Worm (Caenorhabditis elegans) whole organism, mixed stage, embryonic: ENCODE measurements around the gene best-15.

Experiments
- M03D4.4 ChIP-seq: sonication (generic microtip); optimal IDR thresholded peaks from 2 replicates; lab custom pipeline; 2017; ENCODE audit warnings: mild to moderate bottlenecking, missing genetic modification characterization, missing compliant biosample characterization
- blmp-1 ChIP-seq: fragments of 150-350 bp; optimal IDR thresholded peaks from 2 replicates; lab custom pipeline; 2014; ENCODE audit warnings: missing biosample characterization, missing genetic modification characterization
- ceh-39 ChIP-seq: fragments of 150-350 bp; optimal IDR thresholded peaks from 2 replicates; lab custom pipeline; 2014; ENCODE audit warnings: missing biosample characterization, missing genetic modification characterization
- ceh-43 ChIP-seq: fragments of 200-800 bp; sonication (Bioruptor generic); optimal IDR thresholded peaks from 2 replicates; lab custom pipeline; 2018; ENCODE audit warnings: mild to moderate bottlenecking, missing genetic modification characterization, moderate library complexity, missing compliant biosample characterization
- ces-1 ChIP-seq: fragments of 150-350 bp; optimal IDR thresholded peaks from 2 replicates; lab custom pipeline; 2014; ENCODE audit warnings: missing biosample characterization, missing genetic modification reagents, missing genetic modification characterization
- cnd-1 ChIP-seq: fragments of 200-800 bp; sonication (Bioruptor generic); optimal IDR thresholded peaks from 2 replicates; lab custom pipeline; 2018; ENCODE audit warnings: mild to moderate bottlenecking, missing genetic modification characterization, missing compliant biosample characterization
- drap-1 ChIP-seq: fragments of 200-800 bp; sonication (Bioruptor generic); optimal IDR thresholded peaks from 3 replicates; lab custom pipeline; 2018; ENCODE audit warnings: mild to moderate bottlenecking, missing genetic modification characterization, missing compliant biosample characterization
- elt-3 ChIP-seq: fragments of 150-350 bp; optimal IDR thresholded peaks from 2 replicates; lab custom pipeline; 2014; ENCODE audit warnings: missing biosample characterization, missing genetic modification characterization
- ham-2 ChIP-seq: fragments of 200-800 bp; sonication (Bioruptor generic); optimal IDR thresholded peaks from 2 replicates; lab custom pipeline; 2018; ENCODE audit warnings: mild to moderate bottlenecking, missing genetic modification characterization, missing compliant biosample characterization
- hlh-1 ChIP-seq: fragments of 150-350 bp; optimal IDR thresholded peaks from 2 replicates; lab custom pipeline; 2014; ENCODE audit warnings: missing biosample characterization, missing genetic modification reagents, missing genetic modification characterization
- lin-13 ChIP-seq: fragments of 150-350 bp; optimal IDR thresholded peaks from 2 replicates; lab custom pipeline; 2014; ENCODE audit warnings: missing biosample characterization, missing genetic modification characterization
- lsy-2 ChIP-seq: fragments of 150-350 bp; optimal IDR thresholded peaks from 2 replicates; lab custom pipeline; 2014; ENCODE audit warnings: missing biosample characterization, missing genetic modification characterization
- mep-1 ChIP-seq: fragments of 150-350 bp; optimal IDR thresholded peaks from 2 replicates; lab custom pipeline; 2017; ENCODE audit warnings: missing biosample characterization, missing genetic modification reagents, missing genetic modification characterization, inconsistent platforms
- mls-2 ChIP-seq: sonication (generic microtip); optimal IDR thresholded peaks from 2 replicates; lab custom pipeline; 2016; ENCODE audit warnings: mild to moderate bottlenecking, missing genetic modification characterization, moderate library complexity, missing compliant biosample characterization
- nhr-12 ChIP-seq: fragments of 150-350 bp; optimal IDR thresholded peaks from 2 replicates; lab custom pipeline; 2014; ENCODE audit warnings: missing biosample characterization, missing genetic modification characterization
- nhr-2 ChIP-seq: fragments of 150-350 bp; optimal IDR thresholded peaks from 2 replicates; lab custom pipeline; 2014; ENCODE audit warnings: missing biosample characterization, missing genetic modification characterization
- nhr-237 ChIP-seq: fragments of 150-350 bp; optimal IDR thresholded peaks from 2 replicates; lab custom pipeline; 2014; ENCODE audit warnings: missing biosample characterization, missing genetic modification characterization
- nhr-28 ChIP-seq: fragments of 150-350 bp; optimal IDR thresholded peaks from 2 replicates; lab custom pipeline; 2014; ENCODE audit warnings: missing biosample characterization, missing genetic modification characterization
- nhr-76 ChIP-seq: sonication (generic microtip); optimal IDR thresholded peaks from 2 replicates; lab custom pipeline; 2017; ENCODE audit warnings: missing biosample characterization, missing genetic modification characterization
- pha-4 ChIP-seq: fragments of 150-350 bp; optimal IDR thresholded peaks from 2 replicates; lab custom pipeline; 2018; ENCODE audit warnings: missing biosample characterization, missing genetic modification reagents, missing genetic modification characterization
- snpc-4 ChIP-seq: fragments of 150-350 bp; optimal IDR thresholded peaks from 2 replicates; lab custom pipeline; 2014; ENCODE audit warnings: missing biosample characterization, missing genetic modification characterization
- tbx-8 ChIP-seq: fragments of 200-800 bp; sonication (Bioruptor generic); optimal IDR thresholded peaks from 2 replicates; lab custom pipeline; 2018; ENCODE audit warnings: mild to moderate bottlenecking, missing genetic modification characterization, moderate library complexity, missing compliant biosample characterization
- unc-120 ChIP-seq: sonication (generic microtip); optimal IDR thresholded peaks from 2 replicates; lab custom pipeline; 2017; ENCODE audit warnings: missing genetic modification characterization, missing compliant biosample characterization; ENCODE audit not compliant: poor library complexity, severe bottlenecking
- zip-8 ChIP-seq: fragments of 150-350 bp; optimal IDR thresholded peaks from 2 replicates; lab custom pipeline; 2014; ENCODE audit warnings: missing biosample characterization, missing genetic modification characterization
- ztf-11 ChIP-seq: fragments of 150-350 bp; optimal IDR thresholded peaks from 2 replicates; lab custom pipeline; 2014; ENCODE audit warnings: missing biosample characterization, missing genetic modification characterization

The best-15 gene

DNA sequence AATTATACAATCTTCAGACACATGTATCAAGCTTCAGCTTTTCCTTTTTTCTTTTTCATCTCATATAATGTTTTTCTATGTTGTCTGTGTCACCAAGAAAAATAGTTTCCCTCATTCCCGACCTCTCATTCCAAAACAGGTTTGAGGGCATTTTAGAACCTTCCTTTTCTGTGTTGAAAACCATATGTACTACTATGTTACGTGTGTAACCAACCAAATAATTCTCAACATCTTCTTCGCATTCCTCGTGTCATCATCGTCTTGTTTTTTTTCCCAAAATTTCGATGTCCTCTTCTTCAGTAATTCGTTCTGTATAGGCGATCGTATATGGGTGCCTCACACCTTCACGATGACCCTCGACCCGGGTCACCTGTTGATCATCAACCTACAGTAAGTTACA, 41.7 kb downstream of the best-15 start, which contains the start of gene pept-2:
pept-2 (plus strand) TSS at position 301 of the 400 bp plus-strand sequence.
- no peak for TF ChIP-seq snpc-4 (tag; lab: Kevin White, UChicago)
- TF ChIP-seq lin-13 (tag; lab: Kevin White, UChicago): no peak
- TF ChIP-seq nhr-12 (tag; lab: Kevin White, UChicago): no peak
- no peak for TF ChIP-seq lsy-2
- no peak for TF ChIP-seq ceh-43 (GFP tag; lab: Kevin White, UChicago)

DNA sequence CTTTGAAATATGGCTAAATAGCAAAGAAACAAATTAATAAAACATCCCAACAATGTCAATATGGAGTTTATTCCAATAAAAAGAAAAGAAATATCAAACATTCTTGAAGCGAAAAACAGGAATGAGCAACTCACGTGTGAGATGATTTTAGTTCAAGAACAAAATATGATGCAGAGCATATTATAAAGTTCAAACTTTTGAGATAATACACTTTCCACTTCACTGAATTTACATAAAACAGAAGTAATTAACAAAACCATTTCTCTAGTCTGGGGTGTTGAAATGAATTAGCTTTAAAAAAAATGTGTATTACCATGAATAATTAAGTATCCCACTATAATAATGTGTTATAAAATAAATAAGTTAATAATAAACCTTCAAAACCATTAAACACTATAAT, 45.3 kb downstream of the best-15 start, which contains the start of gene srd-7:
srd-7 (minus strand) TSS at position 101 of the 400 bp plus-strand sequence.
- TF ChIP-seq drap-1 (GFP tag; lab: Kevin White, UChicago) (no peak), nhr-76 (tag; lab: Kevin White, UChicago) (no peak), M03D4.4 (tag; lab: Kevin White, UChicago) (no peak), nhr-28 (no peak), unc-120 (tag; lab: Kevin White, UChicago) (no peak), nhr-237 (tag; lab: Kevin White, UChicago) (no peak)

DNA sequence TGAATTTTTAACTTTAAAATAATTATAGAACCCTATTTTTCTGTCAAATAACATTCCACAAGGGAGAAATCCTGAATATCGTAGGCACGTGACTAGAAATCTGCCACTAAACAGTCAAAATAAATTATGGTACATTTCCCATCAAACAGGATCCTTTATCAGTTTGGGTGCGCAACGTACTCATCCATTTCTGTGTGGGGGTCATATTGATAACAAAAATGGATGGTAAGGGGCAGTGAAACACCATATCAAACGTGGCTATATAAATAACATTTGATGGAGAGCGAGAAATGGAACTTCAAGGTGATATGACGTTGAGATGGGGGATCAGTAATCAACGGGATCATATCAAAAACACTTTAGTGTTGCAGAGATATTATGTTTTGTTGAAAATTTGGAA, 48.0 kb downstream of the best-15 start:
- no peak for TF ChIP-seq zip-8 (tag; lab: Kevin White, UChicago)
- TF ChIP-seq mep-1 (tag; lab: Kevin White, UChicago): no peak
- TF ChIP-seq cnd-1 (tag; lab: Kevin White, UChicago): no peak
- TF ChIP-seq hlh-1 (tag; lab: Kevin White, UChicago): no peak
- TF ChIP-seq M03D4.4 (tag; lab: Kevin White, UChicago): no peak
- no peak for TF ChIP-seq nhr-76 (tag; lab: Kevin White, UChicago)
- TF ChIP-seq ceh-39: no peak
- no peak for TF ChIP-seq mls-2

DNA sequence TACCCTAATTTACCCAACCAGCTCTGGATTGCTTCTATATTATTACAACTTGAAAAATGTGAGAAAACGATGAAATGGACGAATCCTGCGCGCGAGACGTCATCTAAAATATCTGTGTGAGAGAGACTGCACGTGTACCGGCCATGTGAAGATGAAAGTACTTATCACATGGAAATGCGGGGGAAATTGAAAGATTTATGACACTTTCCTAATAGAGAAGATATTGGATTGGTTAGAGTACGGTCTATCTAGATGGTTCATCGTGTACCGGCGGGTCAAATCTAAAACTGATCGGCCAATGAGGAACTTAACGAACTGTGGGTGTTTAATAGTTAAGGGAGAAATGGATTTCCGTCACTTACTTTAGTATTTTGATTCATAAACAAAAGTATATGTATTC, 50.0 kb downstream of the best-15 start:
- no peak for TF ChIP-seq ceh-43 (GFP tag; lab: Kevin White, UChicago)
- no peak for TF ChIP-seq ztf-11 (tag; lab: Kevin White, UChicago)
- TF ChIP-seq lin-13 (tag; lab: Kevin White, UChicago): no peak
- TF ChIP-seq ces-1 (GFP tag; lab: Kevin White, UChicago): no peak
- no peak for TF ChIP-seq blmp-1 (tag; lab: Kevin White, UChicago)
- no peak for TF ChIP-seq ceh-39
- TF ChIP-seq unc-120 (tag; lab: Kevin White, UChicago): no peak
- no peak for TF ChIP-seq elt-3 (tag; lab: Kevin White, UChicago)
- TF ChIP-seq nhr-237 (tag; lab: Kevin White, UChicago): no peak
- no peak for TF ChIP-seq lsy-2
- TF ChIP-seq zip-8 (tag; lab: Kevin White, UChicago): no peak
- TF ChIP-seq M03D4.4 (tag; lab: Kevin White, UChicago): no peak
- no peak for TF ChIP-seq pha-4 (tag; lab: Kevin White, UChicago)
- TF ChIP-seq ham-2 (GFP tag; lab: Kevin White, UChicago): no peak
- TF ChIP-seq nhr-76 (tag; lab: Kevin White, UChicago): no peak
- TF ChIP-seq, all 35 proteins: peak for 0

DNA sequence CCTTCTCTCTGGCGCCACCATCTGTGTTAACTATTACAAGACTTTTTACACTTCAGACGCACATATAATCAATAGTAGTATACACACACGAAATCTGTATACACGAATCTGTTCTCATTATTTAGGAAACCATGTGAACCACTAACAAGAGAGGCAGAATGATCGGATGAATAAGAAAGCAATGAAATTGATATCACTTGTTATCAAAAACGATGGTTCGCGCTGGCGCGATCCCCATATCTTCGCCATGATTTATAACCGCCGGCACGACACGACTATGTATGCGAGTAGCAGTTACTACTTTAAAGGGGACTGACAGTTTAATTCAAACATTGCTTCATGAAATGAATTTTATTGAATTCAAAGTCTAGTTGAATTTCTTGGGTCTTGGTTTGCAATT, 50.7 kb downstream of the best-15 start:
- no peak for TF ChIP-seq elt-3 (tag; lab: Kevin White, UChicago)

DNA sequence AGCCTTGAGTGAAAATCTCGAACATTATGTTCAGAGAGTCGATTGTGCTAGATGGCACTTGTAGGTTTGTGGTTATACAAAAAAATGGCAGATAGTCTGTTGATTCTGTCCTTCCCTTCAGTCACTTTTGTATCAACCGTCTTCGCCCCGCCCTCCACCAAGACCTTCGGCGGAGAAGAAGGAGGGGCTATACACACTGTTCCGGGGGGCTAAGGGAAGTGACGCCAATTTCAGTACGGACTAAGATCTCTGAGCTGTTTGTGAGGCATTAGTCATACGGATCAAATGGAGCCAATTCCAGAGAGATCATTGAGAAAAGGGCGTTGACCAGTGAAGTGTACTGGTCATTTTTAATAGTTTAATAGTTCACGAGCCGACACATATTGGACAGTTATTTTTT, 51.5 kb downstream of the best-15 start, which contains the start of gene swt-3:
swt-3 (minus strand) TSS at position 101 of the 400 bp plus-strand sequence.
- no peak for TF ChIP-seq ces-1 (GFP tag; lab: Kevin White, UChicago)
- no peak for TF ChIP-seq tbx-8 (GFP tag; lab: Kevin White, UChicago)
- no peak for TF ChIP-seq nhr-12 (tag; lab: Kevin White, UChicago)
- no peak for TF ChIP-seq ztf-11 (tag; lab: Kevin White, UChicago)
- no peak for TF ChIP-seq nhr-2 (tag; lab: Kevin White, UChicago)
- TF ChIP-seq hlh-1 (tag; lab: Kevin White, UChicago): no peak
